Worm (Caenorhabditis elegans) whole organism, L4/young adult: ENCODE data around the gene zipt-9.

Source experiments
- W03F9.2 ChIP-seq: fragments of 150-350 bp; optimal IDR thresholded peaks from 2 replicates; lab custom pipeline; 2014; ENCODE audit warnings: missing biosample characterization, missing genetic modification characterization
- dao-5 ChIP-seq: sonication (generic microtip); optimal IDR thresholded peaks from 2 replicates; lab custom pipeline; 2016; ENCODE audit warnings: missing genotype, missing genetic modification characterization, moderate library complexity, missing compliant biosample characterization
- him-1 ChIP-seq: sonication (generic microtip); optimal IDR thresholded peaks from 2 replicates; lab custom pipeline; 2016; ENCODE audit warnings: missing genotype, missing genetic modification reagents, missing genetic modification characterization, missing compliant biosample characterization

- TF ChIP-seq W03F9.2, result no peak
- TF ChIP-seq him-1 (tag; lab: Kevin White, UChicago), result no peak
- no peak for TF ChIP-seq dao-5 (tag; lab: Kevin White, UChicago)
These were observed 28.6 kb downstream of the zipt-9 start for ce11 chrV:13686513-13686912.
